Fruit fly (Drosophila melanogaster) whole organism, wandering third instar larva: ENCODE results near the gene Cad86C.

ENCODE experiments used
- Abd-B ChIP-seq: fragments of >200 bp; optimal IDR thresholded peaks from 2 replicates; lab custom pipeline; 2017; ENCODE audit warnings: missing biosample characterization, missing genetic modification characterization
- CG32264 ChIP-seq: fragments of 200-800 bp; sonication (Bioruptor generic); optimal IDR thresholded peaks from 2 replicates; lab custom pipeline; 2016; ENCODE audit warnings: missing biosample characterization, missing genetic modification characterization
- CG9705 ChIP-seq: fragments of 200-800 bp; sonication (Bioruptor generic); optimal IDR thresholded peaks from 2 replicates; lab custom pipeline; 2018; ENCODE audit warnings: missing biosample characterization, mild to moderate bottlenecking, missing genetic modification characterization
- CrebA ChIP-seq: fragments of 200-800 bp; sonication (Bioruptor generic); optimal IDR thresholded peaks from 2 replicates; lab custom pipeline; 2016; ENCODE audit warnings: missing biosample characterization, mild to moderate bottlenecking, missing genetic modification characterization, borderline replicate concordance
- Dfd ChIP-seq: fragments of >200 bp; optimal IDR thresholded peaks from 2 replicates; lab custom pipeline; 2017; ENCODE audit warnings: missing biosample characterization, missing genetic modification characterization
- Dif ChIP-seq: fragments of 200-275, 200-300 bp; sonication (Bioruptor generic); optimal IDR thresholded peaks from 2 replicates; lab custom pipeline; 2018; ENCODE audit warnings: missing biosample characterization, missing genetic modification characterization; ENCODE audit not compliant: partially characterized antibody
- GATAd ChIP-seq: sonication (Bioruptor generic); optimal IDR thresholded peaks from 2 replicates; lab custom pipeline; 2016; ENCODE audit warnings: missing biosample characterization, missing genetic modification characterization
- HLH106 ChIP-seq: fragments of 200-800 bp; optimal IDR thresholded peaks from 3 replicates; lab custom pipeline; 2019; ENCODE audit warnings: missing biosample characterization, mild to moderate bottlenecking, missing genetic modification characterization, moderate library complexity
- Hnf4 ChIP-seq: fragments of 200-800 bp; sonication (Bioruptor generic); optimal IDR thresholded peaks from 2 replicates; lab custom pipeline; 2016; ENCODE audit warnings: missing biosample characterization, mild to moderate bottlenecking, missing genetic modification characterization
- Hr78 ChIP-seq: fragments of >200 bp; optimal IDR thresholded peaks from 2 replicates; lab custom pipeline; 2017; ENCODE audit warnings: missing biosample characterization, missing genetic modification characterization
- Hr83 ChIP-seq: fragments of 200-300 bp; sonication (Bioruptor generic); optimal IDR thresholded peaks from 2 replicates; lab custom pipeline; 2016; ENCODE audit warnings: missing biosample characterization, mild to moderate bottlenecking, missing genetic modification characterization, moderate library complexity; ENCODE audit not compliant: poor library complexity, severe bottlenecking
- Jra ChIP-seq: sonication (Bioruptor generic); optimal IDR thresholded peaks from 2 replicates; lab custom pipeline; 2016; ENCODE audit warnings: missing biosample characterization, missing genetic modification characterization
- Mio ChIP-seq: sonication (Bioruptor generic); optimal IDR thresholded peaks from 2 replicates; lab custom pipeline; 2016; ENCODE audit warnings: missing biosample characterization, missing genetic modification characterization
- Myc ChIP-seq: fragments of >200 bp; optimal IDR thresholded peaks from 2 replicates; lab custom pipeline; 2017
- N ChIP-seq: fragments of >200 bp; optimal IDR thresholded peaks from 2 replicates; lab custom pipeline; 2018; ENCODE audit warnings: missing biosample characterization, missing external identifiers, missing genetic modification characterization
- OdsH ChIP-seq: fragments of 200-800 bp; sonication (Bioruptor generic); optimal IDR thresholded peaks from 2 replicates; lab custom pipeline; 2016; ENCODE audit warnings: missing biosample characterization, mild to moderate bottlenecking, missing genetic modification characterization
- Rel ChIP-seq, 2 experiments: fragments of 200-800 bp; sonication (Bioruptor generic) in 1 of 2; optimal IDR thresholded peaks; 2 replicates in 1 of 2; 3 replicates in 1 of 2; lab custom pipeline; 2016 to 2019; ENCODE audit warnings: mild to moderate bottlenecking in 2 of 2, missing biosample characterization in 2 of 2, missing genetic modification characterization in 2 of 2, moderate library complexity in 1 of 2
- Sp1 ChIP-seq: fragments of 200-800 bp; sonication (Bioruptor generic); optimal IDR thresholded peaks from 3 replicates; lab custom pipeline; 2019; ENCODE audit warnings: missing biosample characterization, mild to moderate bottlenecking, missing genetic modification characterization, moderate library complexity
- Vsx2 ChIP-seq: fragments of 200-300, 225-300 bp; sonication (Bioruptor generic); optimal IDR thresholded peaks from 2 replicates; lab custom pipeline; 2018; ENCODE audit warnings: missing biosample characterization, missing genetic modification characterization; ENCODE audit not compliant: partially characterized antibody
- br ChIP-seq: fragments of 200-800 bp; sonication (Bioruptor generic); optimal IDR thresholded peaks from 2 replicates; lab custom pipeline; 2016; ENCODE audit warnings: missing biosample characterization, missing genetic modification characterization
- brk ChIP-seq: fragments of 200-800 bp; sonication (Bioruptor generic); optimal IDR thresholded peaks from 2 replicates; lab custom pipeline; 2016; ENCODE audit warnings: missing biosample characterization, mild to moderate bottlenecking, missing genetic modification characterization
- dl ChIP-seq, 2 experiments: fragments of 175-275, 200-275 bp in 1 of 2; fragments of 200-275 bp in 1 of 2; sonication (Bioruptor generic); optimal IDR thresholded peaks; lab custom pipeline; 2018; ENCODE audit warnings: mild to moderate bottlenecking in 2 of 2, missing biosample characterization in 2 of 2, missing genetic modification characterization in 2 of 2, moderate library complexity in 2 of 2; ENCODE audit not compliant: partially characterized antibody in 2 of 2, insufficient read depth in 1 of 2
- dmrt93B ChIP-seq: fragments of 200-800 bp; sonication (Bioruptor generic); optimal IDR thresholded peaks from 2 replicates; lab custom pipeline; 2018; ENCODE audit warnings: missing biosample characterization, mild to moderate bottlenecking, missing genetic modification characterization
- dsf ChIP-seq: sonication (Bioruptor generic); optimal IDR thresholded peaks from 2 replicates; lab custom pipeline; 2016; ENCODE audit warnings: missing biosample characterization, missing genetic modification characterization, borderline replicate concordance
- ey ChIP-seq: fragments of 200-800 bp; sonication (Bioruptor generic); optimal IDR thresholded peaks from 2 replicates; lab custom pipeline; 2016; ENCODE audit warnings: missing biosample characterization, missing genetic modification characterization
- foxo ChIP-seq, 2 experiments: fragments of 200-800 bp; sonication (Bioruptor generic); optimal IDR thresholded peaks; 2 replicates in 1 of 2; 3 replicates in 1 of 2; lab custom pipeline; 2016 to 2017; ENCODE audit warnings: missing biosample characterization in 2 of 2, missing genetic modification characterization in 2 of 2
- fru ChIP-seq: fragments of 200-800 bp; sonication (Bioruptor generic); optimal IDR thresholded peaks from 3 replicates; lab custom pipeline; 2016; ENCODE audit warnings: missing biosample characterization, mild to moderate bottlenecking, missing genetic modification characterization
- h ChIP-seq: fragments of 200-800 bp; sonication (Bioruptor generic); optimal IDR thresholded peaks from 3 replicates; lab custom pipeline; 2016; ENCODE audit warnings: missing biosample characterization, mild to moderate bottlenecking, missing genetic modification characterization
- jim ChIP-seq: fragments of 175-275, 200-325 bp; sonication (Bioruptor generic); optimal IDR thresholded peaks from 2 replicates; lab custom pipeline; 2016; ENCODE audit warnings: missing biosample characterization, mild to moderate bottlenecking, missing genetic modification characterization
- lola ChIP-seq: fragments of >200 bp; optimal IDR thresholded peaks from 2 replicates; lab custom pipeline; 2017; ENCODE audit warnings: missing biosample characterization, missing genetic modification characterization
- pan ChIP-seq: fragments of >200 bp; optimal IDR thresholded peaks from 2 replicates; lab custom pipeline; 2017
- psq ChIP-seq: fragments of 200-800 bp; sonication (Bioruptor generic); optimal IDR thresholded peaks from 3 replicates; lab custom pipeline; 2017; ENCODE audit warnings: missing biosample characterization, mild to moderate bottlenecking, missing genetic modification characterization, moderate library complexity
- rgr ChIP-seq: fragments of 200-800 bp; sonication (Bioruptor generic); optimal IDR thresholded peaks from 3 replicates; lab custom pipeline; 2016; ENCODE audit warnings: missing biosample characterization, mild to moderate bottlenecking, missing genetic modification characterization
- sage ChIP-seq: fragments of 200-800 bp; sonication (Bioruptor generic); optimal IDR thresholded peaks from 2 replicates; lab custom pipeline; 2016; ENCODE audit warnings: missing biosample characterization, mild to moderate bottlenecking, missing genetic modification characterization
- sv ChIP-seq: fragments of 200-800 bp; sonication (Bioruptor generic); optimal IDR thresholded peaks from 3 replicates; lab custom pipeline; 2016; ENCODE audit warnings: missing biosample characterization, missing genetic modification characterization
- tai ChIP-seq: sonication (Bioruptor generic); optimal IDR thresholded peaks from 2 replicates; lab custom pipeline; 2016; ENCODE audit warnings: missing biosample characterization, missing genetic modification characterization
- usp ChIP-seq: fragments of >200 bp; optimal IDR thresholded peaks from 2 replicates; lab custom pipeline; 2017; ENCODE audit warnings: missing biosample characterization, missing genetic modification characterization
- woc ChIP-seq: sonication (Bioruptor generic); optimal IDR thresholded peaks from 2 replicates; lab custom pipeline; 2016; ENCODE audit warnings: missing biosample characterization, mild to moderate bottlenecking, missing genetic modification characterization

Gene Cad86C

dm6 chr3R:10872820-10873219, 45.9 kb downstream of the Cad86C start, which contains the start of gene CG4596:
TSS of gene CG4596 (plus strand) at chr3R:10873038.
- no peak for TF ChIP-seq rgr
- TF ChIP-seq pan (lab: Kevin White, UChicago) = no peak
- no peak for TF ChIP-seq Abd-B (GFP tag; lab: Kevin White, UChicago)
- TF ChIP-seq CrebA (GFP tag; lab: Kevin White, UChicago) = no peak
- TF ChIP-seq jim (GFP tag; lab: Kevin White, UChicago) = no peak
- TF ChIP-seq Hr83 (GFP tag; lab: Kevin White, UChicago) = no peak
- no peak for TF ChIP-seq Dfd (GFP tag; lab: Kevin White, UChicago)
- TF ChIP-seq tai (GFP tag; lab: Kevin White, UChicago) = no peak
- TF ChIP-seq Vsx2 (GFP tag; lab: Kevin White, UChicago) = no peak
- no peak for TF ChIP-seq foxo (GFP tag; optimal IDR thresholded peaks at IDR 0.05; lab: Kevin White, UChicago)
- no peak for TF ChIP-seq sage
- TF ChIP-seq CG32264 (GFP tag; lab: Kevin White, UChicago) = no peak
- TF ChIP-seq usp (GFP tag; lab: Kevin White, UChicago) = no peak
- no peak for TF ChIP-seq dl (GFP tag; optimal IDR thresholded peaks at IDR 0.05; lab: Kevin White, UChicago; ENCODE audit: insufficient read depth in 1 of 2, partially characterized antibody in 2 of 2)
- TF ChIP-seq Jra (GFP tag; lab: Kevin White, UChicago) = no peak
- TF ChIP-seq woc (GFP tag; lab: Kevin White, UChicago) = no peak
- TF ChIP-seq GATAd = no peak
- no peak for TF ChIP-seq fru (GFP tag; lab: Kevin White, UChicago)
- TF ChIP-seq ey (GFP tag; lab: Kevin White, UChicago) = no peak
- TF ChIP-seq CG9705 (GFP tag; lab: Kevin White, UChicago) = no peak
- TF ChIP-seq, all 38 proteins: peak for 0

dm6 chr3R:10875515-10876434, 48.9 kb downstream of the Cad86C start, which contains the start of gene Sodh2:
TSS of gene Sodh2 (plus strand) at chr3R:10876384.
- TF ChIP-seq Rel (GFP tag; optimal IDR thresholded peaks at IDR 0.05; lab: Kevin White, UChicago) (peak; percentile 58), Rel (tag; optimal IDR thresholded peaks at IDR 0.05; lab: Kevin White, UChicago) (peak; percentile 74), Vsx2 (GFP tag; lab: Kevin White, UChicago) (no peak), jim (GFP tag; lab: Kevin White, UChicago) (no peak), dsf (no peak), Jra (GFP tag; lab: Kevin White, UChicago) (peak; percentile 23), Myc (lab: Kevin White, UChicago) (no peak), brk (peak; percentile 67), psq (GFP tag; lab: Kevin White, UChicago) (peak; percentile 83), CrebA (GFP tag; lab: Kevin White, UChicago) (no peak), sage (peak; percentile 64), ey (GFP tag; lab: Kevin White, UChicago) (peak; percentile 55), woc (GFP tag; lab: Kevin White, UChicago) (peak; percentile 46), Abd-B (GFP tag; lab: Kevin White, UChicago) (no peak), fru (GFP tag; lab: Kevin White, UChicago) (peak; percentile 70), pan (lab: Kevin White, UChicago) (no peak), foxo (GFP tag; optimal IDR thresholded peaks at IDR 0.05; lab: Kevin White, UChicago) (peak in 1 of 2 experiments; percentile 87), dmrt93B (GFP tag; lab: Kevin White, UChicago) (peak; percentile 51), HLH106 (tag; lab: Kevin White, UChicago) (peak; percentile 86), tai (GFP tag; lab: Kevin White, UChicago) (no peak), Hnf4 (GFP tag; lab: Kevin White, UChicago) (peak; percentile 65), br (peak; percentile 72), Hr83 (GFP tag; lab: Kevin White, UChicago) (peak; percentile 98), GATAd (peak; percentile 36), Dif (GFP tag; lab: Kevin White, UChicago) (no peak), CG32264 (GFP tag; lab: Kevin White, UChicago) (peak; percentile 17), dl (GFP tag; optimal IDR thresholded peaks at IDR 0.05; lab: Kevin White, UChicago; ENCODE audit: insufficient read depth in 1 of 2, partially characterized antibody in 2 of 2) (no peak), Hr78 (GFP tag; lab: Kevin White, UChicago) (no peak), rgr (peak; percentile 88), lola (GFP tag; lab: Kevin White, UChicago) (no peak), N (no peak), h (GFP tag; lab: Kevin White, UChicago) (peak; percentile 85), Mio (GFP tag; lab: Kevin White, UChicago) (peak; percentile 7), CG9705 (GFP tag; lab: Kevin White, UChicago) (peak; percentile 65), usp (GFP tag; lab: Kevin White, UChicago) (no peak), Sp1 (GFP tag; lab: Kevin White, UChicago) (peak; percentile 91), OdsH (GFP tag; lab: Kevin White, UChicago) (peak; percentile 86), sv (GFP tag; lab: Kevin White, UChicago) (no peak), Dfd (GFP tag; lab: Kevin White, UChicago) (no peak)
